Fruit fly (Drosophila melanogaster): ENCODE results near the gene Svip.
A peak's percentile ranks its signal among the peaks of the same experiment; 100 is the strongest.

Svip gene

dm6 chr3L:9383345-9384075 lies 24.7 kb downstream of the Svip start, which contains the start of gene Hsp27 (continued):
- TF ChIP-seq tup (GFP tag; optimal IDR thresholded peaks at IDR 0.05) (peak; percentile 93), CG43689 (GFP tag; IDR thresholded peaks at IDR 0.05) (peak; percentile 95), nerfin-2 (GFP tag; IDR thresholded peaks at IDR 0.05; ENCODE audit: partially characterized antibody) (peak; percentile 48; the same call in 1 of the 2 replicates), jigr1 (GFP tag; IDR thresholded peaks at IDR 0.05) (peak; percentile 98), CG7357 (GFP tag; IDR thresholded peaks at IDR 0.05) (peak; percentile 96), pita (GFP tag; optimal IDR thresholded peaks at IDR 0.05) (no peak), Abd-B (GFP tag; optimal IDR thresholded peaks at IDR 0.05) (peak; percentile 97), nom (GFP tag; optimal IDR thresholded peaks at IDR 0.05) (peak; percentile 98), BtbVII (GFP tag; optimal IDR thresholded peaks at IDR 0.05) (peak; percentile 96), ap (GFP tag; IDR thresholded peaks at IDR 0.05) (peak; percentile 95), h (optimal IDR thresholded peaks at IDR 0.05) (no peak), fd96Cb (tag; optimal IDR thresholded peaks at IDR 0.05) (peak; percentile 99), Hey (tag; optimal IDR thresholded peaks at IDR 0.05) (peak; percentile 56), CG11085 (GFP tag; IDR thresholded peaks at IDR 0.05) (peak; percentile 97), mirr (GFP tag; optimal IDR thresholded peaks at IDR 0.05) (peak; percentile 81), CG11504 (tag; optimal IDR thresholded peaks at IDR 0.05) (peak; percentile 97), CG4328 (GFP tag; optimal IDR thresholded peaks at IDR 0.05) (peak; percentile 84), CG2199 (GFP tag; IDR thresholded peaks at IDR 0.05) (peak; percentile 99), CG1832 (GFP tag; optimal IDR thresholded peaks at IDR 0.05) (peak; percentile 65), CG6683 (GFP tag; optimal IDR thresholded peaks at IDR 0.05) (peak; percentile 95), Oaz (GFP tag; IDR thresholded peaks at IDR 0.05) (peak; percentile 89), Antp (GFP tag; optimal IDR thresholded peaks at IDR 0.05) (peak; percentile 93), CG15479 (GFP tag; optimal IDR thresholded peaks at IDR 0.05) (no peak), Ets97D (GFP tag; optimal IDR thresholded peaks at IDR 0.05) (peak; percentile 90), NK7.1 (GFP tag; optimal IDR thresholded peaks at IDR 0.05) (peak; percentile 93), Dfd (GFP tag; optimal IDR thresholded peaks at IDR 0.05) (no peak), kah (GFP tag; optimal IDR thresholded peaks at IDR 0.05) (peak; percentile 91), CG5180 (GFP tag; optimal IDR thresholded peaks at IDR 0.05) (peak; percentile 87), Camta (GFP tag; optimal IDR thresholded peaks at IDR 0.05) (peak; percentile 98), cas (GFP tag; IDR thresholded peaks at IDR 0.05) (peak; percentile 95), CG7963 (GFP tag; IDR thresholded peaks at IDR 0.05; ENCODE audit: partially characterized antibody) (no peak), ssp (GFP tag; IDR thresholded peaks at IDR 0.05) (peak; percentile 94), CG13624 (GFP tag; optimal IDR thresholded peaks at IDR 0.05) (peak; percentile 96), CG7786 (GFP tag; optimal IDR thresholded peaks at IDR 0.05) (peak; percentile 88), CG12391 (tag; optimal IDR thresholded peaks at IDR 0.05) (peak; percentile 98), CG2712 (tag; optimal IDR thresholded peaks at IDR 0.05) (peak; percentile 99), CG1024 (GFP tag; IDR thresholded peaks at IDR 0.05) (peak; percentile 94), Elba2 (GFP tag; optimal IDR thresholded peaks at IDR 0.05) (peak; percentile 50), CG8944 (GFP tag; optimal IDR thresholded peaks at IDR 0.05) (peak; percentile 86), Nf-YC (tag; optimal IDR thresholded peaks at IDR 0.05) (peak; percentile 82), Spps (tag; optimal IDR thresholded peaks at IDR 0.05) (peak; percentile 96), abd-A (tag; optimal IDR thresholded peaks at IDR 0.05) (peak; percentile 64), gro (GFP tag; optimal IDR thresholded peaks at IDR 0.05) (peak; percentile 96), CG15601 (tag; optimal IDR thresholded peaks at IDR 0.05) (peak; percentile 96), bab2 (GFP tag; optimal IDR thresholded peaks at IDR 0.05) (peak; percentile 93), Hr78 (GFP tag; optimal IDR thresholded peaks at IDR 0.05) (peak in 1 of 2 experiments; percentile 92), CG3838 (GFP tag; optimal IDR thresholded peaks at IDR 0.05) (peak; percentile 87), Rfx (GFP tag; IDR thresholded peaks at IDR 0.05) (peak; percentile 99), Vsx1 (GFP tag; optimal IDR thresholded peaks at IDR 0.05) (peak; percentile 96)
